Fruit fly (Drosophila melanogaster) whole organism, embryonic: ENCODE measurements around the gene CG5937.
A peak's percentile ranks its signal among the peaks of the same experiment; 100 is the strongest.

Source experiments
- Aef1 ChIP-seq: fragments of 200-800 bp; sonication (Bioruptor generic); IDR thresholded peaks from 3 replicates; pipeline ENCODE4 v1.3.6; 2022; ENCODE audit warnings: missing biosample characterization, missing genetic modification characterization
- Antp ChIP-seq: fragments of 200-800 bp; sonication (Bioruptor generic); optimal IDR thresholded peaks from 3 replicates; lab custom pipeline; 2016; ENCODE audit warnings: missing biosample characterization, missing genetic modification characterization
- Atf-2 ChIP-seq: fragments of 200-800 bp; sonication (Bioruptor generic); optimal IDR thresholded peaks from 2 replicates; lab custom pipeline; 2016; ENCODE audit warnings: missing biosample characterization, missing genetic modification characterization
- CG10267 ChIP-seq: fragments of 200-800 bp; sonication (Bioruptor generic); optimal IDR thresholded peaks from 2 replicates; lab custom pipeline; 2018; ENCODE audit warnings: missing biosample characterization, mild to moderate bottlenecking, missing genetic modification characterization, moderate library complexity
- CG10959 ChIP-seq: fragments of 200-800 bp; sonication (Bioruptor generic); IDR thresholded peaks from 2 replicates; pipeline ENCODE4 v1.3.6; 2022; ENCODE audit warnings: missing biosample characterization, missing genetic modification characterization
- CG11085 ChIP-seq: fragments of 200-800 bp; sonication (Bioruptor generic); IDR thresholded peaks from 2 replicates; pipeline ENCODE4 v1.3.6; 2022; ENCODE audit warnings: missing biosample characterization, missing genetic modification characterization
- CG11696 ChIP-seq: fragments of 200-800 bp; sonication (Bioruptor generic); IDR thresholded peaks from 2 replicates; pipeline ENCODE4 v1.3.6; 2022; ENCODE audit warnings: missing biosample characterization, missing genetic modification characterization
- CG12155 ChIP-seq: fragments of 200-800 bp; sonication (Bioruptor generic); optimal IDR thresholded peaks from 3 replicates; lab custom pipeline; 2016; ENCODE audit warnings: missing biosample characterization, missing genetic modification characterization
- CG14050 ChIP-seq: fragments of 200-800 bp; sonication (Bioruptor generic); IDR thresholded peaks from 3 replicates; pipeline ENCODE4 v1.3.6; 2022; ENCODE audit warnings: missing biosample characterization, missing genetic modification characterization
- CG15601 ChIP-seq: fragments of 200-800 bp; sonication (Bioruptor generic); optimal IDR thresholded peaks from 3 replicates; lab custom pipeline; 2019; ENCODE audit warnings: missing biosample characterization, mild to moderate bottlenecking, missing genetic modification characterization, moderate library complexity
- CG17612 ChIP-seq: fragments of 200-800 bp; sonication (Bioruptor generic); IDR thresholded peaks from 2 replicates; pipeline ENCODE4 v1.3.6; 2022; ENCODE audit warnings: missing biosample characterization, missing genetic modification characterization
- CG30403 ChIP-seq: fragments of 200-800 bp; sonication (Bioruptor generic); optimal IDR thresholded peaks from 3 replicates; lab custom pipeline; 2016; ENCODE audit warnings: missing biosample characterization, missing genetic modification characterization
- CG31388 ChIP-seq: fragments of 200-800 bp; sonication (Bioruptor generic); optimal IDR thresholded peaks from 2 replicates; lab custom pipeline; 2016; ENCODE audit warnings: missing biosample characterization, missing genetic modification characterization
- CG31441 ChIP-seq: fragments of 200-800 bp; sonication (Bioruptor generic); IDR thresholded peaks from 2 replicates; pipeline ENCODE4 v1.3.6; 2022; ENCODE audit warnings: missing biosample characterization, missing genetic modification characterization
- CG32772 ChIP-seq: fragments of 200-800 bp; sonication (Bioruptor generic); IDR thresholded peaks from 2 replicates; pipeline ENCODE4 v1.3.6; 2022; ENCODE audit warnings: missing biosample characterization, missing genetic modification characterization
- CG3838 ChIP-seq: fragments of 200-800 bp; sonication (Bioruptor generic); optimal IDR thresholded peaks from 3 replicates; lab custom pipeline; 2016; ENCODE audit warnings: missing biosample characterization, missing genetic modification characterization
- CG7786 ChIP-seq: fragments of 200-800 bp; sonication (Bioruptor generic); optimal IDR thresholded peaks from 2 replicates; lab custom pipeline; 2016; ENCODE audit warnings: missing biosample characterization, missing genetic modification characterization
- CG7839 ChIP-seq: fragments of 200-800 bp; sonication (Bioruptor generic); optimal IDR thresholded peaks from 3 replicates; lab custom pipeline; 2018; ENCODE audit warnings: missing biosample characterization, mild to moderate bottlenecking, missing genetic modification characterization, moderate library complexity
- CG8281 ChIP-seq: fragments of 200-800 bp; sonication (Bioruptor generic); optimal IDR thresholded peaks from 2 replicates; lab custom pipeline; 2018; ENCODE audit warnings: missing biosample characterization, mild to moderate bottlenecking, missing genetic modification characterization, moderate library complexity
- CG8388 ChIP-seq: fragments of 200-800 bp; sonication (Bioruptor generic); optimal IDR thresholded peaks from 2 replicates; lab custom pipeline; 2019; ENCODE audit warnings: missing biosample characterization, mild to moderate bottlenecking, missing genetic modification characterization, moderate library complexity
- CG9727 ChIP-seq: fragments of 200-800 bp; sonication (Bioruptor generic); optimal IDR thresholded peaks from 3 replicates; lab custom pipeline; 2017; ENCODE audit warnings: missing biosample characterization, mild to moderate bottlenecking, missing genetic modification characterization
- CG9876 ChIP-seq: fragments of 200-800 bp; sonication (Bioruptor generic); optimal IDR thresholded peaks from 2 replicates; lab custom pipeline; 2016; ENCODE audit warnings: missing biosample characterization, missing genetic modification characterization
- Camta ChIP-seq: fragments of 200-800 bp; sonication (Bioruptor generic); optimal IDR thresholded peaks from 2 replicates; lab custom pipeline; 2016; ENCODE audit warnings: missing biosample characterization, missing genetic modification characterization
- Chrac-16 ChIP-seq: fragments of 200-800 bp; sonication (Bioruptor generic); optimal IDR thresholded peaks from 3 replicates; lab custom pipeline; 2016; ENCODE audit warnings: missing biosample characterization, missing genetic modification characterization
- CoRest ChIP-seq: fragments of 200-800 bp; sonication (Bioruptor generic); optimal IDR thresholded peaks from 3 replicates; lab custom pipeline; 2018; ENCODE audit warnings: missing biosample characterization, mild to moderate bottlenecking, missing genetic modification characterization, moderate library complexity
- D19A ChIP-seq: fragments of 200-800 bp; optimal IDR thresholded peaks from 3 replicates; lab custom pipeline; 2019; ENCODE audit warnings: missing biosample characterization, mild to moderate bottlenecking, missing genetic modification characterization, moderate library complexity
- D19B ChIP-seq: fragments of 200-800 bp; sonication (Bioruptor generic); optimal IDR thresholded peaks from 2 replicates; lab custom pipeline; 2017; ENCODE audit warnings: missing biosample characterization, mild to moderate bottlenecking, missing genetic modification characterization
- Fer2 ChIP-seq: fragments of 200-800 bp; sonication (Bioruptor generic); optimal IDR thresholded peaks from 2 replicates; lab custom pipeline; 2018; ENCODE audit warnings: missing biosample characterization, mild to moderate bottlenecking, missing genetic modification characterization, moderate library complexity
- HmgD ChIP-seq: fragments of 200-800 bp; sonication (Bioruptor generic); optimal IDR thresholded peaks from 3 replicates; lab custom pipeline; 2016; ENCODE audit warnings: missing biosample characterization, missing genetic modification characterization
- MTF-1 ChIP-seq: fragments of 200-800 bp; sonication (Bioruptor generic); optimal IDR thresholded peaks from 2 replicates; lab custom pipeline; 2018; ENCODE audit warnings: missing biosample characterization, mild to moderate bottlenecking, missing genetic modification characterization, borderline replicate concordance
- Rfx ChIP-seq: fragments of 200-800 bp; sonication (Bioruptor generic); IDR thresholded peaks from 2 replicates; pipeline ENCODE4 v1.3.6; 2022; ENCODE audit warnings: missing biosample characterization, missing genetic modification characterization
- Scr ChIP-seq: fragments of 200-800 bp; sonication (Bioruptor generic); IDR thresholded peaks from 2 replicates; pipeline ENCODE4 v1.3.6; 2022; ENCODE audit warnings: missing biosample characterization, missing genetic modification characterization; ENCODE audit not compliant: partially characterized antibody
- Ssrp ChIP-seq: fragments of 200-800 bp; sonication (Bioruptor generic); optimal IDR thresholded peaks from 2 replicates; lab custom pipeline; 2018; ENCODE audit warnings: missing biosample characterization, mild to moderate bottlenecking, missing genetic modification characterization, moderate library complexity
- Usf ChIP-seq: fragments of 200-800 bp; sonication (Bioruptor generic); optimal IDR thresholded peaks from 2 replicates; lab custom pipeline; 2017; ENCODE audit warnings: missing genotype, missing biosample characterization, missing genetic modification characterization
- Xbp1 ChIP-seq: fragments of 200-800 bp; sonication (Bioruptor generic); optimal IDR thresholded peaks from 3 replicates; lab custom pipeline; 2016; ENCODE audit warnings: missing biosample characterization, mild to moderate bottlenecking, missing genetic modification characterization
- ara ChIP-seq: fragments of 200-800 bp; sonication (Bioruptor generic); IDR thresholded peaks from 2 replicates; pipeline ENCODE4 v1.3.6; 2022; ENCODE audit warnings: missing biosample characterization, missing genetic modification characterization
- chif ChIP-seq, 2 experiments: fragments of 200-800 bp; sonication (Bioruptor generic); optimal IDR thresholded peaks; 3 replicates each; lab custom pipeline; 2016; ENCODE audit warnings: missing biosample characterization in 2 of 2, missing genetic modification characterization in 2 of 2
- da ChIP-seq: fragments of 200-800 bp; sonication (Bioruptor generic); optimal IDR thresholded peaks from 2 replicates; lab custom pipeline; 2016; ENCODE audit warnings: missing biosample characterization, missing genetic modification characterization
- disco-r ChIP-seq: fragments of 200-800 bp; sonication (Bioruptor generic); optimal IDR thresholded peaks from 2 replicates; lab custom pipeline; 2016; ENCODE audit warnings: missing biosample characterization, missing genetic modification characterization
- dpn ChIP-seq, 2 experiments: fragments of 200-800 bp; sonication (Bioruptor generic); optimal IDR thresholded peaks; 3 replicates each; lab custom pipeline; 2016; ENCODE audit warnings: missing biosample characterization in 2 of 2, missing genetic modification characterization in 2 of 2
- ewg ChIP-seq: fragments of 200-800 bp; sonication (Bioruptor generic); optimal IDR thresholded peaks from 3 replicates; lab custom pipeline; 2017; ENCODE audit warnings: mild to moderate bottlenecking, missing biosample characterization, missing genetic modification reagents, missing genetic modification characterization
- fd64A ChIP-seq: fragments of 200-800 bp; sonication (Bioruptor generic); optimal IDR thresholded peaks from 3 replicates; lab custom pipeline; 2018; ENCODE audit warnings: missing biosample characterization, mild to moderate bottlenecking, missing genetic modification characterization
- gce ChIP-seq: fragments of 200-800 bp; sonication (Bioruptor generic); IDR thresholded peaks from 3 replicates; pipeline ENCODE4 v1.3.6; 2022; ENCODE audit warnings: missing biosample characterization, missing genetic modification characterization
- grau ChIP-seq: fragments of 200-800 bp; optimal IDR thresholded peaks from 3 replicates; lab custom pipeline; 2019; ENCODE audit warnings: missing biosample characterization, mild to moderate bottlenecking, missing genetic modification characterization, moderate library complexity
- jigr1 ChIP-seq: fragments of 200-800 bp; sonication (Bioruptor generic); IDR thresholded peaks from 3 replicates; pipeline ENCODE4 v1.3.6; 2022; ENCODE audit warnings: missing biosample characterization, missing genetic modification characterization
- sens ChIP-seq: fragments of 200-800 bp; sonication (Bioruptor generic); peaks from one replicate; lab custom pipeline; 2016; ENCODE audit warnings: missing biosample characterization, missing genetic modification characterization
- sim ChIP-seq: fragments of 200-800 bp; sonication (Bioruptor generic); IDR thresholded peaks from 2 replicates; pipeline ENCODE4 v1.3.6; 2022; ENCODE audit warnings: missing biosample characterization, missing genetic modification characterization
- slou ChIP-seq: fragments of 200-800 bp; sonication (Bioruptor generic); optimal IDR thresholded peaks from 3 replicates; lab custom pipeline; 2016; ENCODE audit warnings: missing biosample characterization, missing genetic modification characterization
- sqz ChIP-seq: fragments of 200-800 bp; sonication (Bioruptor generic); optimal IDR thresholded peaks from 3 replicates; lab custom pipeline; 2018; ENCODE audit warnings: missing biosample characterization, mild to moderate bottlenecking, missing genetic modification characterization
- unpg ChIP-seq: fragments of 200-800 bp; sonication (Bioruptor generic); optimal IDR thresholded peaks from 3 replicates; lab custom pipeline; 2018; ENCODE audit warnings: missing biosample characterization, mild to moderate bottlenecking, missing genetic modification characterization, moderate library complexity
- zen2 ChIP-seq: fragments of 200-800 bp; sonication (Bioruptor generic); IDR thresholded peaks from 3 replicates; pipeline ENCODE4 v1.3.6; 2022; ENCODE audit warnings: missing biosample characterization, missing genetic modification characterization; ENCODE audit not compliant: partially characterized antibody
- zfh1 ChIP-seq: fragments of 200-800 bp; sonication (Bioruptor generic); IDR thresholded peaks from 3 replicates; pipeline ENCODE4 v1.3.6; 2022; ENCODE audit warnings: missing biosample characterization, missing genetic modification characterization

The CG5937 gene

DNA sequence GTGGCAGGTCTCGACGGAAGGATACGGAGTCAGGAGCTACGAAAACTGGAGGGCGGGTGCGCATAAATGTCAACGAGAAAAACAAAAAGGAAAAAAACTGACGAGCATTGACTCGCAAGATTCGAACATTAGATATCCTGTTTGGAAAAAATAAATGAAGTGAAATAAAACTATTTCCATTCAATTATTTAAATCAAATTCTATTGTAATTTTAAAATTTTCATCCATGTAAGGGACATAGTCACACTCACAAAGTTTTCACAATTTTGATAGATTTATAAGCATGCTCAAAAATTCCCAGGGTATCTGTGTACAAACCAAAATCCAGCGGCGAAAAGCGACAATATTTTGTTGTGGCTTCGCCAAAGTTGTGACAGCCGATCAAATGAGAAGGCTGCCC lies 43.9 kb upstream of the CG5937 start (continued):
- TF ChIP-seq gce (GFP tag; lab: Robert Waterston, UW), result no peak
- no peak for TF ChIP-seq fd64A (GFP tag; lab: Kevin White, UChicago)
- TF ChIP-seq Xbp1 (GFP tag; lab: Kevin White, UChicago), result peak; percentile 30
- no peak for TF ChIP-seq CG11696 (GFP tag; lab: Robert Waterston, UW)
- TF ChIP-seq CG32772 (GFP tag; lab: Robert Waterston, UW), result 0 out of 2 replicates have a peak, but pooled peaks have one; percentile 20
- no peak for TF ChIP-seq Aef1 (GFP tag; lab: Robert Waterston, UW)
- no peak for TF ChIP-seq CG3838 (GFP tag; lab: Kevin White, UChicago)
- TF ChIP-seq CG8388, result peak; percentile 31
- peak; percentile 35 for TF ChIP-seq CG10267
- TF ChIP-seq Ssrp (tag; lab: Kevin White, UChicago), result peak; percentile 14
- no peak for TF ChIP-seq CG9876 (GFP tag; lab: Kevin White, UChicago)
- no peak for TF ChIP-seq Fer2 (tag; lab: Kevin White, UChicago)
- TF ChIP-seq CG10959 (GFP tag; lab: Robert Waterston, UW), result peak; percentile 57; the same call in 1 of the 2 replicates
- no peak for TF ChIP-seq CG7786 (GFP tag; lab: Kevin White, UChicago)
- no peak for TF ChIP-seq Scr (GFP tag; lab: Robert Waterston, UW)
- TF ChIP-seq CG31388 (GFP tag; lab: Kevin White, UChicago), result no peak
- no peak for TF ChIP-seq CG8281 (tag; lab: Kevin White, UChicago)
- TF ChIP-seq CoRest (tag; lab: Kevin White, UChicago), result peak; percentile 8
- TF ChIP-seq ara (GFP tag; lab: Robert Waterston, UW), result peak; percentile 14; the same call in 1 of the 2 replicates
- no peak for TF ChIP-seq CG11085 (GFP tag; lab: Robert Waterston, UW)
- TF ChIP-seq sqz, result no peak
- 0 out of 2 replicates have a peak, but pooled peaks have one; percentile 13 for TF ChIP-seq Rfx
- peak; percentile 51 for TF ChIP-seq CG9727
- TF ChIP-seq da (GFP tag; lab: Kevin White, UChicago), result no peak
- TF ChIP-seq sim, result peak; percentile 43; the same call in 1 of the 2 replicates
- TF ChIP-seq sens (GFP tag; lab: Kevin White, UChicago), result peak; percentile 78
- no peak for TF ChIP-seq Antp (GFP tag; lab: Kevin White, UChicago)
- no peak for TF ChIP-seq MTF-1
- TF ChIP-seq ewg (GFP tag; lab: Kevin White, UChicago), result no peak
- TF ChIP-seq unpg (GFP tag; lab: Kevin White, UChicago), result peak; percentile 38
- TF ChIP-seq D19A (tag; lab: Kevin White, UChicago), result peak; percentile 26
- TF ChIP-seq zfh1 (GFP tag; lab: Robert Waterston, UW), result peak; percentile 46; the same call in 1 of the 3 replicates
- no peak for TF ChIP-seq dpn (GFP tag; optimal IDR thresholded peaks at IDR 0.05; lab: Kevin White, UChicago)
- no peak for TF ChIP-seq disco-r (GFP tag; lab: Kevin White, UChicago)
- peak; percentile 27 for TF ChIP-seq CG30403
- no peak for TF ChIP-seq HmgD (GFP tag; lab: Kevin White, UChicago)
- TF ChIP-seq CG17612 (GFP tag; lab: Robert Waterston, UW), result no peak
- TF ChIP-seq CG15601, result peak; percentile 13
- TF ChIP-seq CG12155 (GFP tag; lab: Kevin White, UChicago), result no peak
- no peak for TF ChIP-seq Camta (GFP tag; lab: Kevin White, UChicago)
- no peak for TF ChIP-seq jigr1 (GFP tag; lab: Robert Waterston, UW)
- peak; percentile 48 for TF ChIP-seq D19B (GFP tag; lab: Kevin White, UChicago)
- TF ChIP-seq CG7839 (tag; lab: Kevin White, UChicago), result peak; percentile 17
- TF ChIP-seq Atf-2, result no peak
- peak; percentile 37 for TF ChIP-seq grau (tag; lab: Kevin White, UChicago)
- TF ChIP-seq CG14050, result no peak
- TF ChIP-seq Usf (GFP tag; lab: Kevin White, UChicago), result no peak
- peak; percentile 16 for TF ChIP-seq Chrac-16 (GFP tag; lab: Kevin White, UChicago)
- peak in 1 of 2 experiments; percentile 40 for TF ChIP-seq chif (GFP tag; optimal IDR thresholded peaks at IDR 0.05; lab: Kevin White, UChicago)
- TF ChIP-seq slou (GFP tag; lab: Kevin White, UChicago), result no peak
- TF ChIP-seq CG31441, result peak; percentile 29; the same call in 1 of the 2 replicates
- no peak for TF ChIP-seq zen2
